Worm (Caenorhabditis elegans) whole organism, late embryonic: ENCODE measurements around the gene F28A10.13.
"Not testable (repeated sequence)": the region's sequence is repeated elsewhere in the genome, so short reads cannot be mapped to it uniquely, and the experiment has no call there.

Experiments
- C08G9.2 ChIP-seq: sonication (generic microtip); optimal IDR thresholded peaks from 2 replicates; lab custom pipeline; 2016; ENCODE audit warnings: mild to moderate bottlenecking, missing genetic modification characterization, moderate library complexity, missing compliant biosample characterization
- C38D4.7 ChIP-seq: fragments of 200-800 bp; sonication (Bioruptor generic); optimal IDR thresholded peaks from 2 replicates; lab custom pipeline; 2018; ENCODE audit warnings: mild to moderate bottlenecking, missing genetic modification characterization, moderate library complexity, missing compliant biosample characterization
- F13H6.1 ChIP-seq: sonication (generic microtip); optimal IDR thresholded peaks from 2 replicates; lab custom pipeline; 2016; ENCODE audit warnings: missing genetic modification characterization, missing compliant biosample characterization
- K02D7.2 ChIP-seq: sonication (generic microtip); optimal IDR thresholded peaks from 2 replicates; lab custom pipeline; 2017; ENCODE audit warnings: mild to moderate bottlenecking, missing genetic modification characterization, missing compliant biosample characterization
- K09A11.1 ChIP-seq: sonication (generic microtip); optimal IDR thresholded peaks from 2 replicates; lab custom pipeline; 2017; ENCODE audit warnings: antibody characterized with exemption, mild to moderate bottlenecking, missing genetic modification characterization, missing compliant biosample characterization; ENCODE audit not compliant: insufficient read depth
- T23F11.4 ChIP-seq: fragments of 200-800 bp; sonication (Bioruptor generic); optimal IDR thresholded peaks from 2 replicates; lab custom pipeline; 2018; ENCODE audit warnings: mild to moderate bottlenecking, missing genetic modification characterization, missing compliant biosample characterization
- ahr-1 ChIP-seq: sonication (generic microtip); optimal IDR thresholded peaks from 2 replicates; lab custom pipeline; 2016; ENCODE audit warnings: missing genetic modification characterization, missing compliant biosample characterization
- ceh-14 ChIP-seq: sonication (generic microtip); optimal IDR thresholded peaks from 2 replicates; lab custom pipeline; 2016; ENCODE audit warnings: missing genotype, missing genetic modification characterization, missing compliant biosample characterization
- ceh-19 ChIP-seq: fragments of 200-800 bp; sonication (Bioruptor generic); optimal IDR thresholded peaks from 2 replicates; lab custom pipeline; 2018; ENCODE audit warnings: mild to moderate bottlenecking, missing genetic modification characterization, missing compliant biosample characterization
- ceh-2 ChIP-seq: sonication (generic microtip); optimal IDR thresholded peaks from 2 replicates; lab custom pipeline; 2016; ENCODE audit warnings: missing genotype, missing genetic modification characterization, missing compliant biosample characterization
- ceh-22 ChIP-seq: sonication (generic microtip); optimal IDR thresholded peaks from 2 replicates; lab custom pipeline; 2017; ENCODE audit warnings: missing biosample characterization, missing genetic modification characterization
- ceh-30 ChIP-seq: fragments of 150-350 bp; optimal IDR thresholded peaks from 2 replicates; lab custom pipeline; 2014; ENCODE audit warnings: missing biosample characterization, missing genetic modification characterization
- ceh-45 ChIP-seq: fragments of 200-800 bp; sonication (Bioruptor generic); IDR thresholded peaks from 2 replicates; pipeline ENCODE4 v1.3.6; 2022; ENCODE audit warnings: missing genetic modification reagents, missing genetic modification characterization, missing compliant biosample characterization
- ceh-48 ChIP-seq: sonication (generic microtip); optimal IDR thresholded peaks from 2 replicates; lab custom pipeline; 2016; ENCODE audit warnings: missing genetic modification characterization, inconsistent platforms, missing compliant biosample characterization
- ceh-6 ChIP-seq: fragments of 200-800 bp; sonication (Bioruptor generic); optimal IDR thresholded peaks from 2 replicates; lab custom pipeline; 2018; ENCODE audit warnings: mild to moderate bottlenecking, missing genetic modification characterization, missing compliant biosample characterization
- ceh-9 ChIP-seq: sonication (generic microtip); optimal IDR thresholded peaks from 2 replicates; lab custom pipeline; 2016; ENCODE audit warnings: mild to moderate bottlenecking, missing genetic modification characterization, inconsistent platforms, missing compliant biosample characterization
- dve-1 ChIP-seq: sonication (generic microtip); optimal IDR thresholded peaks from 2 replicates; lab custom pipeline; 2017; ENCODE audit warnings: antibody characterized with exemption, mild to moderate bottlenecking, missing genetic modification characterization, missing compliant biosample characterization
- elt-4 ChIP-seq: sonication (generic microtip); optimal IDR thresholded peaks from 2 replicates; lab custom pipeline; 2016; ENCODE audit warnings: missing genetic modification characterization, missing compliant biosample characterization
- fax-1 ChIP-seq: sonication (generic microtip); optimal IDR thresholded peaks from 2 replicates; lab custom pipeline; 2016; ENCODE audit warnings: missing genotype, missing genetic modification characterization, missing compliant biosample characterization
- fkh-10 ChIP-seq: fragments of 150-350 bp; optimal IDR thresholded peaks from 2 replicates; lab custom pipeline; 2014; ENCODE audit warnings: missing biosample characterization, missing genetic modification reagents, missing genetic modification characterization
- gmeb-2 ChIP-seq: sonication (generic microtip); optimal IDR thresholded peaks from 2 replicates; lab custom pipeline; 2016; ENCODE audit warnings: missing genetic modification characterization, inconsistent platforms, missing compliant biosample characterization
- lin-11 ChIP-seq: fragments of 200-800 bp; sonication (Bioruptor generic); optimal IDR thresholded peaks from 2 replicates; lab custom pipeline; 2018; ENCODE audit warnings: mild to moderate bottlenecking, missing genetic modification characterization, missing compliant biosample characterization
- nhr-232 ChIP-seq: sonication (generic microtip); optimal IDR thresholded peaks from 2 replicates; lab custom pipeline; 2016; ENCODE audit warnings: missing genetic modification characterization, missing compliant biosample characterization
- npax-4 ChIP-seq: sonication (generic microtip); optimal IDR thresholded peaks from 2 replicates; lab custom pipeline; 2016; ENCODE audit warnings: missing genetic modification characterization, missing compliant biosample characterization
- odd-2 ChIP-seq: sonication (generic microtip); optimal IDR thresholded peaks from 2 replicates; lab custom pipeline; 2017; ENCODE audit warnings: antibody characterized with exemption, mild to moderate bottlenecking, missing genetic modification characterization, missing compliant biosample characterization
- pag-3 ChIP-seq: sonication (generic microtip); optimal IDR thresholded peaks from 2 replicates; lab custom pipeline; 2016; ENCODE audit warnings: missing compliant biosample characterization, missing genetic modification characterization, borderline replicate concordance
- pat-9 ChIP-seq: fragments of 200-800 bp; sonication (Bioruptor generic); optimal IDR thresholded peaks from 2 replicates; lab custom pipeline; 2018; ENCODE audit warnings: mild to moderate bottlenecking, missing genetic modification characterization, moderate library complexity, missing compliant biosample characterization
- pax-1 ChIP-seq: fragments of 150-350 bp; optimal IDR thresholded peaks from 2 replicates; lab custom pipeline; 2014; ENCODE audit warnings: missing biosample characterization, missing genetic modification characterization
- pqm-1 ChIP-seq: sonication (generic microtip); optimal IDR thresholded peaks from 2 replicates; lab custom pipeline; 2016; ENCODE audit warnings: missing genetic modification characterization, missing compliant biosample characterization
- ref-2 ChIP-seq: sonication (generic microtip); optimal IDR thresholded peaks from 2 replicates; lab custom pipeline; 2016; ENCODE audit warnings: missing genetic modification characterization, missing compliant biosample characterization
- sdc-2 ChIP-seq: sonication (generic microtip); optimal IDR thresholded peaks from 2 replicates; lab custom pipeline; 2016; ENCODE audit warnings: missing genotype, missing genetic modification characterization, missing compliant biosample characterization
- sox-4 ChIP-seq: sonication (generic microtip); optimal IDR thresholded peaks from 2 replicates; lab custom pipeline; 2017; ENCODE audit warnings: mild to moderate bottlenecking, missing genetic modification characterization, inconsistent platforms, missing compliant biosample characterization
- tbx-2 ChIP-seq: sonication (generic microtip); optimal IDR thresholded peaks from 2 replicates; lab custom pipeline; 2016; ENCODE audit warnings: missing genetic modification characterization, missing compliant biosample characterization
- unc-3 ChIP-seq, 2 experiments: fragments of 200-800 bp in 1 of 2; sonication (Bioruptor generic) in 1 of 2; sonication (generic microtip) in 1 of 2; conservative IDR thresholded peaks in 1 of 2; optimal IDR thresholded peaks in 1 of 2; 2 replicates each; pipeline versions ENCODE4 v1.3.6 to Lab custom; 2016 to 2022; ENCODE audit warnings: missing compliant biosample characterization in 2 of 2, missing genetic modification characterization in 2 of 2, missing genetic modification reagents in 1 of 2
- unc-42 ChIP-seq: sonication (generic microtip); optimal IDR thresholded peaks from 2 replicates; lab custom pipeline; 2016; ENCODE audit warnings: missing genotype, missing genetic modification characterization, missing compliant biosample characterization
- unc-86 ChIP-seq: sonication (generic microtip); optimal IDR thresholded peaks from 2 replicates; lab custom pipeline; 2016; ENCODE audit warnings: missing genetic modification characterization, missing compliant biosample characterization
- zip-5 ChIP-seq: sonication (generic microtip); optimal IDR thresholded peaks from 2 replicates; lab custom pipeline; 2016; ENCODE audit warnings: missing genetic modification characterization, missing compliant biosample characterization
- ztf-16 ChIP-seq: sonication (generic microtip); optimal IDR thresholded peaks from 2 replicates; lab custom pipeline; 2017; ENCODE audit warnings: missing genetic modification characterization, missing compliant biosample characterization

F28A10.13 gene

ce11 chrII:820519-820918 lies 28.1 kb upstream of the F28A10.13 start, which contains the start of gene F46F5.7:
F46F5.7 (minus strand) TSS chrII:820619.
- TF ChIP-seq nhr-232 (tag; lab: Kevin White, UChicago) (no peak), K02D7.2 (no peak), ceh-45 (GFP tag; lab: Robert Waterston, UW) (no peak), lin-11 (no peak), npax-4 (tag; lab: Kevin White, UChicago) (no peak)

ce11 chrII:821514-821913 lies 27.1 kb upstream of the F28A10.13 start, which contains the start of gene F46F5.8:
F46F5.8 (minus strand) TSS chrII:821614.
- no peak for TF ChIP-seq zip-5 (tag; lab: Kevin White, UChicago)
- no peak for TF ChIP-seq fax-1 (tag; lab: Kevin White, UChicago)
- no peak for TF ChIP-seq ceh-14 (tag; lab: Kevin White, UChicago)
- TF ChIP-seq ceh-48 (tag; lab: Kevin White, UChicago) = no peak
- no peak for TF ChIP-seq nhr-232 (tag; lab: Kevin White, UChicago)
- no peak for TF ChIP-seq elt-4 (tag; lab: Kevin White, UChicago)
- TF ChIP-seq pat-9 (tag; lab: Kevin White, UChicago) = no peak
- no peak for TF ChIP-seq C08G9.2 (tag; lab: Kevin White, UChicago)
- no peak for TF ChIP-seq ztf-16 (tag; lab: Kevin White, UChicago)
- TF ChIP-seq K09A11.1 (tag; lab: Kevin White, UChicago) = no peak
- no peak for TF ChIP-seq pax-1 (tag; lab: Kevin White, UChicago)
- no peak for TF ChIP-seq ceh-2 (tag; lab: Kevin White, UChicago)
- no peak for TF ChIP-seq ceh-6 (GFP tag; lab: Kevin White, UChicago)
- TF ChIP-seq C38D4.7 (GFP tag; lab: Kevin White, UChicago) = no peak
- TF ChIP-seq sdc-2 = no peak
- TF ChIP-seq tbx-2 = no peak

- TF ChIP-seq unc-86, unc-42, K09A11.1 (tag; lab: Kevin White, UChicago): not testable (repeated sequence)
Measured at ce11 chrII:822730-823129, 25.9 kb upstream of the F28A10.13 start, which contains the start of gene msrp-4. msrp-4 (minus strand) TSS chrII:822830.

ce11 chrII:823529-823928 lies 25.1 kb upstream of the F28A10.13 start, which contains the start of gene F46F5.10:
F46F5.10 (plus strand) TSS chrII:823829.
- TF ChIP-seq ceh-22 (tag; lab: Kevin White, UChicago) (no peak), dve-1 (tag; lab: Kevin White, UChicago) (no peak), gmeb-2 (no peak), unc-42 (tag; lab: Kevin White, UChicago) (no peak)

ce11 chrII:825521-825920 lies 23.1 kb upstream of the F28A10.13 start, which contains the start of gene F28A10.1:
F28A10.1 (plus strand) TSS chrII:825821.
- TF ChIP-seq T23F11.4 (no peak), fax-1 (tag; lab: Kevin White, UChicago) (no peak), pax-1 (tag; lab: Kevin White, UChicago) (no peak), fkh-10 (GFP tag; lab: Kevin White, UChicago) (no peak), ref-2 (no peak)

- no peak for TF ChIP-seq tbx-2
- no peak for TF ChIP-seq ceh-9 (tag; lab: Kevin White, UChicago)
- no peak for TF ChIP-seq K09A11.1 (tag; lab: Kevin White, UChicago)
- no peak for TF ChIP-seq pag-3 (tag; lab: Kevin White, UChicago)
- no peak for TF ChIP-seq ceh-19 (GFP tag; lab: Kevin White, UChicago)
- no peak for TF ChIP-seq F13H6.1 (tag; lab: Kevin White, UChicago)
- no peak for TF ChIP-seq ahr-1
- TF ChIP-seq ceh-14 (tag; lab: Kevin White, UChicago) = no peak
- TF ChIP-seq pqm-1 (tag; lab: Kevin White, UChicago) = no peak
- no peak for TF ChIP-seq lin-11
- no peak for TF ChIP-seq ceh-6 (GFP tag; lab: Kevin White, UChicago)
- TF ChIP-seq ceh-45 (GFP tag; lab: Robert Waterston, UW) = no peak
- no peak for TF ChIP-seq sox-4 (tag; lab: Kevin White, UChicago)
- TF ChIP-seq C08G9.2 (tag; lab: Kevin White, UChicago) = no peak
- no peak for TF ChIP-seq ceh-2 (tag; lab: Kevin White, UChicago)
- TF ChIP-seq unc-3 (GFP tag; conservative IDR thresholded peaks at IDR 0.05; lab: Robert Waterston, UW) = no peak
- no peak for TF ChIP-seq unc-3 (tag; optimal IDR thresholded peaks at IDR 0.05; lab: Kevin White, UChicago)
- TF ChIP-seq ceh-30 (tag; lab: Kevin White, UChicago) = no peak
- TF ChIP-seq odd-2 (tag; lab: Kevin White, UChicago) = no peak
- TF ChIP-seq npax-4 (tag; lab: Kevin White, UChicago) = no peak
- TF ChIP-seq, all 69 proteins: peak for 0
Measured at ce11 chrII:838414-838813, 10.2 kb upstream of the F28A10.13 start, which contains the start of gene F28A10.8. F28A10.8 (minus strand) TSS chrII:838514.
